Fruit fly (Drosophila melanogaster): ENCODE results near the gene CG8475.

Gene CG8475

DNA sequence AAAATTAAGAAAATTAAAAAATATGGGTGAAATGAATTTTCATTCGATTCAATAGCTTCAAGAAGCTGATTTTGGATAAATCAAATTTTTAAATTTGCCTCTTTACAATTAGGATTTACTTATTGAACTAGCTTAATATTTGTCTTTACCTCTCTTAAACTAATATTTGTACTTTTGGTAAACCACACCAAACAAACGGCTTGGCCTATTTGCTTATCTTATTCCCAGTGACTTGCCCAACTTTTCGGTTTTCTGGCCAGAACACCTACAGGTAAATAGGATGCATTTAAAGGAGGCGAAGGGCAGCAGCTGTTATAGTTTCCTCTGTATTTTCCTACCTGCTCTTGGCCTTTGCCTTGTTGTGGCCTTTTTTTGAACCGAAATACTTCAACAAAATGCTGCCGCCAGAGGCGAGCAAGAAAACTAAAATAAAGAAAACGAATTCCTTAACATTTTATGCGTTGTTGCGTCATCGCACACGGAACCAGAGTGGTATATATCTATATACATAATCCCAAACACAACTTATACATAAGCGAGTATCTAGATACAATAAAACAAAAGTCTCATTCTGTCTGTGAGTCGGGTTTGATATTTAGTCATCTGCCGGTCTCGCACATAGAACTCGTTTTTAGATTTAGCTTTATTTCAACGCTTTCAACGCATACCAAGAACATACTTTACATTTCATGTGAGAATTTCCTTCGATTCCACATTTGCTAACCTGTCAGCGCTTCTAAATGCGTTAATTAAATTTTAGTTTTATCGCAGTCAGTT lies 30.7 kb downstream of the CG8475 start (continued):
- TF ChIP-seq sob (GFP tag; IDR thresholded peaks at IDR 0.05) (peak; percentile 48; the same call in 1 of the 2 replicates), nerfin-1 (tag; optimal IDR thresholded peaks at IDR 0.05) (no peak), CG10209 (GFP tag; optimal IDR thresholded peaks at IDR 0.05) (peak; percentile 0), CG7271 (tag; optimal IDR thresholded peaks at IDR 0.05) (peak; percentile 80), lilli (GFP tag; optimal IDR thresholded peaks at IDR 0.05) (no peak), CG2199 (GFP tag; IDR thresholded peaks at IDR 0.05) (peak; percentile 49; the same call in 1 of the 3 replicates), CG6791 (GFP tag; IDR thresholded peaks at IDR 0.05; ENCODE audit: partially characterized antibody) (no peak), D (optimal IDR thresholded peaks at IDR 0.05) (no peak), D (GFP tag; optimal IDR thresholded peaks at IDR 0.05) (peak; percentile 19), CTCF (GFP tag; optimal IDR thresholded peaks at IDR 0.05) (no peak), zen2 (GFP tag; IDR thresholded peaks at IDR 0.05; ENCODE audit: partially characterized antibody) (no peak), CG9932 (GFP tag; IDR thresholded peaks at IDR 0.05) (no peak), CG13894 (tag; optimal IDR thresholded peaks at IDR 0.05) (peak; percentile 77), dan (GFP tag; IDR thresholded peaks at IDR 0.05) (no peak), HHEX (GFP tag; optimal IDR thresholded peaks at IDR 0.05) (peak; percentile 1), hbn (GFP tag; IDR thresholded peaks at IDR 0.05; ENCODE audit: partially characterized antibody) (no peak), Nf-YB (GFP tag; optimal IDR thresholded peaks at IDR 0.05) (peak; percentile 20), Xrp1 (GFP tag; IDR thresholded peaks at IDR 0.05) (peak; percentile 51; the same call in 1 of the 2 replicates), Atf3 (GFP tag; optimal IDR thresholded peaks at IDR 0.05) (no peak), CG9215 (GFP tag; IDR thresholded peaks at IDR 0.05) (no peak), D19A (tag; optimal IDR thresholded peaks at IDR 0.05) (peak; percentile 18), CG12391 (tag; optimal IDR thresholded peaks at IDR 0.05) (peak; percentile 5), sd (tag; optimal IDR thresholded peaks at IDR 0.05) (peak; percentile 92), C15 (GFP tag; IDR thresholded peaks at IDR 0.05) (no peak), gce (GFP tag; IDR thresholded peaks at IDR 0.05) (no peak), psq (GFP tag; optimal IDR thresholded peaks at IDR 0.05) (no peak), dmrt11E (tag; optimal IDR thresholded peaks at IDR 0.05) (peak; percentile 53), hth (optimal IDR thresholded peaks at IDR 0.05) (no peak), CG3995 (GFP tag; optimal IDR thresholded peaks at IDR 0.05) (no peak), CG34422 (GFP tag; IDR thresholded peaks at IDR 0.05) (no peak), vvl (GFP tag; IDR thresholded peaks at IDR 0.05) (no peak), CG31224 (GFP tag; IDR thresholded peaks at IDR 0.05) (no peak), ERR (GFP tag; optimal IDR thresholded peaks at IDR 0.05) (no peak), zen (tag; optimal IDR thresholded peaks at IDR 0.05) (peak; percentile 73), CG2678 (tag; optimal IDR thresholded peaks at IDR 0.05) (peak; percentile 36), kni (GFP tag; optimal IDR thresholded peaks at IDR 0.05) (peak; percentile 28), ase (GFP tag; IDR thresholded peaks at IDR 0.05) (no peak), eve (GFP tag; optimal IDR thresholded peaks at IDR 0.05) (no peak), vfl (GFP tag; optimal IDR thresholded peaks at IDR 0.05) (peak; percentile 16), dati (GFP tag; IDR thresholded peaks at IDR 0.05) (no peak), CG17361 (GFP tag; IDR thresholded peaks at IDR 0.05) (no peak), ATbp (GFP tag; optimal IDR thresholded peaks at IDR 0.05) (no peak), CG8944 (GFP tag; optimal IDR thresholded peaks at IDR 0.05) (no peak), trh (GFP tag; optimal IDR thresholded peaks at IDR 0.05) (no peak), gem (tag; optimal IDR thresholded peaks at IDR 0.05) (peak; percentile 27), Dp (GFP tag; optimal IDR thresholded peaks at IDR 0.05) (no peak), CG15479 (GFP tag; optimal IDR thresholded peaks at IDR 0.05) (peak; percentile 71), ranshi (GFP tag; IDR thresholded peaks at IDR 0.05) (no peak), Fer3 (tag; optimal IDR thresholded peaks at IDR 0.05) (no peak), CG15011 (GFP tag; optimal IDR thresholded peaks at IDR 0.05) (peak; percentile 10), Med (GFP tag) (peak; percentile 26)
